Worm (Caenorhabditis elegans): ENCODE measurements around the gene C15H7.3.

DNA sequence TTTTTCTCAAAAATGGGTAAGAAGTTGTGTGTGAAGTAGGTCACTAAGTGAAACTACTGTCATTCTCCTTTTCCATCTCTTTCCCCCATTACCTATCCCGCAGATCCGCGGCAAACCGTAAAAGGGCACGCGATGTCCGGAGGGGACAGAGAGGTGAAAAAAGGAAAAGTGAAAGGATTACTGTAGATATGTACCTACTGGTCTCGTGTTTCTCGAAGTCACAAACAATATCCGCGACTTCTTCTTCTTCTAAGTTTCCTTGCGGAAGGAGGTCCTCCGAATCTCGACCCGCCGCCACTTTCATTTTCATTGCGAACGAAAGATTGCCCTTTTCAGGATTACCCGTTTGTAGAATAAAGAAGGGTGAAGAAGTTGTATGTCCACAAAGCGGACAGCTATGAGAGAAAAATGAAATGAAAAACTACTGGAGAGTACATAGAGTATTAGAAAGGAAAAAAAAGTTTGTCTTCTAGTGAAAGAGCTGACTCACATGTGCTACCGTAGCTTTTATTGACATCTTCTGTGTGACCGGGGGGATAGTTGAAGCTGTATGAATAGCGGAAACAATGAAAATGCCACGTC, 5.2 kb downstream of the C15H7.3 start:
- TF ChIP-seq hlh-13 (GFP tag; optimal IDR thresholded peaks at IDR 0.05) (no peak), nfya-1 (tag; optimal IDR thresholded peaks at IDR 0.05) (no peak), elt-2 (tag; optimal IDR thresholded peaks at IDR 0.05) (no peak), fkh-10 (GFP tag; optimal IDR thresholded peaks at IDR 0.05) (no peak), unc-55 (GFP tag; optimal IDR thresholded peaks at IDR 0.05) (no peak), Y22D7AL.16 (tag; optimal IDR thresholded peaks at IDR 0.05) (no peak), pqm-1 (tag; optimal IDR thresholded peaks at IDR 0.05) (no peak), hlh-8 (tag; optimal IDR thresholded peaks at IDR 0.05) (no peak), odd-2 (tag; optimal IDR thresholded peaks at IDR 0.05) (no peak), fkh-6 (tag; optimal IDR thresholded peaks at IDR 0.05) (no peak), ama-1 (optimal IDR thresholded peaks at IDR 0.05) (no peak), pag-3 (tag; optimal IDR thresholded peaks at IDR 0.05; ENCODE audit: borderline replicate concordance) (no peak), ttx-3 (tag; optimal IDR thresholded peaks at IDR 0.05) (no peak), sox-4 (tag; optimal IDR thresholded peaks at IDR 0.05) (no peak)

Data from whole organism, late embryonic.